Worm (Caenorhabditis elegans): Measurements from ENCODE around the gene lsd-1.
A peak's percentile ranks its signal among the peaks of the same experiment; 100 is the strongest.

The lsd-1 gene

ce11 chrX:11969554-11969953, 20.9 kb downstream of the lsd-1 start:
- TF ChIP-seq pqm-1 (tag; optimal IDR thresholded peaks at IDR 0.05) (peak; percentile 37), elt-2 (tag; optimal IDR thresholded peaks at IDR 0.05) (peak; percentile 34), lin-39 (tag; optimal IDR thresholded peaks at IDR 0.05) (no peak), zag-1 (tag; optimal IDR thresholded peaks at IDR 0.05) (no peak), R02D3.7 (tag; optimal IDR thresholded peaks at IDR 0.05) (no peak)

- TF ChIP-seq nhr-237 (tag; optimal IDR thresholded peaks at IDR 0.05) (no peak), fos-1 (tag; optimal IDR thresholded peaks at IDR 0.05) (no peak), ama-1 (optimal IDR thresholded peaks at IDR 0.05) (peak; percentile 54), unc-62 (GFP tag; optimal IDR thresholded peaks at IDR 0.05) (no peak), eor-1 (tag; optimal IDR thresholded peaks at IDR 0.05) (no peak), ceh-28 (tag; optimal IDR thresholded peaks at IDR 0.05) (no peak)
Measured at ce11 chrX:11971323-11971722, 22.7 kb downstream of the lsd-1 start.

ce11 chrX:11974629-11975085, 26.0 kb downstream of the lsd-1 start, which contains the start of gene set-6:
Gene set-6, minus strand, starts transcription at chrX:11974679.
- TF ChIP-seq ceh-9 (tag; optimal IDR thresholded peaks at IDR 0.05) (no peak), ceh-16 (tag; optimal IDR thresholded peaks at IDR 0.05) (no peak), nhr-12 (tag; optimal IDR thresholded peaks at IDR 0.05) (no peak), nhr-76 (tag; optimal IDR thresholded peaks at IDR 0.05) (no peak), ztf-4 (tag; optimal IDR thresholded peaks at IDR 0.05) (no peak), fkh-10 (GFP tag; optimal IDR thresholded peaks at IDR 0.05) (no peak), ZK546.5 (tag; optimal IDR thresholded peaks at IDR 0.05) (no peak), R02D3.7 (tag; optimal IDR thresholded peaks at IDR 0.05) (no peak), eor-1 (tag; optimal IDR thresholded peaks at IDR 0.05) (no peak), skn-1 (tag; optimal IDR thresholded peaks at IDR 0.05) (no peak), nhr-67 (tag; optimal IDR thresholded peaks at IDR 0.05) (no peak), nhr-77 (tag; optimal IDR thresholded peaks at IDR 0.05) (no peak), sea-2 (GFP tag; optimal IDR thresholded peaks at IDR 0.05) (no peak), nhr-43 (tag; optimal IDR thresholded peaks at IDR 0.05; ENCODE audit: poor library complexity, severe bottlenecking) (no peak), egl-27 (tag; optimal IDR thresholded peaks at IDR 0.05) (no peak), pqm-1 (tag; optimal IDR thresholded peaks at IDR 0.05) (no peak), nhr-23 (tag; optimal IDR thresholded peaks at IDR 0.05) (peak; percentile 19), zag-1 (tag; optimal IDR thresholded peaks at IDR 0.05) (no peak), daf-12 (tag; optimal IDR thresholded peaks at IDR 0.05) (no peak), aly-2 (tag; optimal IDR thresholded peaks at IDR 0.05) (no peak), nhr-11 (tag; optimal IDR thresholded peaks at IDR 0.05) (no peak), unc-39 (tag; optimal IDR thresholded peaks at IDR 0.05) (no peak), mdl-1 (tag; optimal IDR thresholded peaks at IDR 0.05) (no peak), nfya-1 (tag; optimal IDR thresholded peaks at IDR 0.05; ENCODE audit: insufficient read depth) (peak; percentile 56), snpc-4 (tag; optimal IDR thresholded peaks at IDR 0.05) (no peak), nhr-25 (tag; optimal IDR thresholded peaks at IDR 0.05) (peak; percentile 24), lsy-12 (tag; optimal IDR thresholded peaks at IDR 0.05) (no peak), ceh-28 (tag; optimal IDR thresholded peaks at IDR 0.05) (peak; percentile 79), mml-1 (tag; optimal IDR thresholded peaks at IDR 0.05) (no peak), hmg-11 (tag; optimal IDR thresholded peaks at IDR 0.05) (peak; percentile 23), lin-39 (tag; optimal IDR thresholded peaks at IDR 0.05) (no peak), lin-15B (tag; optimal IDR thresholded peaks at IDR 0.05) (no peak), elt-1 (tag; optimal IDR thresholded peaks at IDR 0.05) (no peak), fos-1 (tag; optimal IDR thresholded peaks at IDR 0.05) (no peak), nhr-28 (tag; optimal IDR thresholded peaks at IDR 0.05) (no peak), elt-2 (tag; optimal IDR thresholded peaks at IDR 0.05) (no peak), elt-3 (tag; optimal IDR thresholded peaks at IDR 0.05) (no peak)

- TF ChIP-seq nhr-23 (tag; optimal IDR thresholded peaks at IDR 0.05) (no peak), unc-62 (GFP tag; optimal IDR thresholded peaks at IDR 0.05) (no peak), pha-4 (tag; optimal IDR thresholded peaks at IDR 0.05) (no peak), sea-2 (GFP tag; optimal IDR thresholded peaks at IDR 0.05) (no peak), ZK546.5 (tag; optimal IDR thresholded peaks at IDR 0.05) (no peak), elt-2 (tag; optimal IDR thresholded peaks at IDR 0.05) (no peak), mdl-1 (tag; optimal IDR thresholded peaks at IDR 0.05) (no peak), ceh-16 (tag; optimal IDR thresholded peaks at IDR 0.05) (no peak)
Measured at ce11 chrX:11982065-11982464, 33.4 kb downstream of the lsd-1 start, which contains the start of gene nhr-167. Gene nhr-167, minus strand, starts transcription at chrX:11982085.
